Fruit fly (Drosophila melanogaster) whole organism, prepupa: ENCODE results near the gene eIF2Bepsilon.

Source experiments
- CG11902 ChIP-seq: fragments of 200-800 bp; sonication (Bioruptor generic); optimal IDR thresholded peaks from 3 replicates; lab custom pipeline; 2016; ENCODE audit warnings: missing biosample characterization, missing genetic modification characterization
- CG15336 ChIP-seq: fragments of 200-800 bp; sonication (Bioruptor generic); IDR thresholded peaks from 2 replicates; pipeline ENCODE4 v1.3.6; 2022; ENCODE audit warnings: missing biosample characterization, missing genetic modification characterization
- CG32006 ChIP-seq: fragments of 200-800 bp; sonication (Bioruptor generic); optimal IDR thresholded peaks from 3 replicates; lab custom pipeline; 2017; ENCODE audit warnings: missing biosample characterization, mild to moderate bottlenecking, missing genetic modification characterization
- CG6854 ChIP-seq: fragments of 200-800 bp; sonication (Bioruptor generic); optimal IDR thresholded peaks from 2 replicates; lab custom pipeline; 2017; ENCODE audit warnings: missing biosample characterization, mild to moderate bottlenecking, missing genetic modification characterization
- CG7368 ChIP-seq: fragments of 200-800 bp; sonication (Bioruptor generic); optimal IDR thresholded peaks from 3 replicates; lab custom pipeline; 2016; ENCODE audit warnings: missing biosample characterization, missing genetic modification characterization
- CG9139 ChIP-seq: fragments of 200-800 bp; sonication (Bioruptor generic); optimal IDR thresholded peaks from 3 replicates; lab custom pipeline; 2017; ENCODE audit warnings: missing biosample characterization, mild to moderate bottlenecking, missing genetic modification characterization
- Ets21C ChIP-seq: fragments of 200-800 bp; sonication (Bioruptor generic); optimal IDR thresholded peaks from 3 replicates; lab custom pipeline; 2016; ENCODE audit warnings: missing biosample characterization, missing genetic modification characterization
- topi ChIP-seq: fragments of 200-800 bp; sonication (Bioruptor generic); optimal IDR thresholded peaks from 3 replicates; lab custom pipeline; 2016; ENCODE audit warnings: missing biosample characterization, missing genetic modification characterization

- TF ChIP-seq CG7368 (no peak), CG32006 (GFP tag; lab: Kevin White, UChicago) (no peak), CG11902 (GFP tag; lab: Kevin White, UChicago) (no peak), CG9139 (GFP tag; lab: Kevin White, UChicago) (no peak), CG15336 (no peak), Ets21C (GFP tag; lab: Kevin White, UChicago) (no peak), CG6854 (GFP tag; lab: Kevin White, UChicago) (no peak), topi (GFP tag; lab: Kevin White, UChicago) (no peak)
These were observed 41.9 kb downstream of the eIF2Bepsilon start for dm6 chrX:1880779-1881178.
